Worm (Caenorhabditis elegans): ENCODE results near the gene orc-3.

orc-3 gene

DNA sequence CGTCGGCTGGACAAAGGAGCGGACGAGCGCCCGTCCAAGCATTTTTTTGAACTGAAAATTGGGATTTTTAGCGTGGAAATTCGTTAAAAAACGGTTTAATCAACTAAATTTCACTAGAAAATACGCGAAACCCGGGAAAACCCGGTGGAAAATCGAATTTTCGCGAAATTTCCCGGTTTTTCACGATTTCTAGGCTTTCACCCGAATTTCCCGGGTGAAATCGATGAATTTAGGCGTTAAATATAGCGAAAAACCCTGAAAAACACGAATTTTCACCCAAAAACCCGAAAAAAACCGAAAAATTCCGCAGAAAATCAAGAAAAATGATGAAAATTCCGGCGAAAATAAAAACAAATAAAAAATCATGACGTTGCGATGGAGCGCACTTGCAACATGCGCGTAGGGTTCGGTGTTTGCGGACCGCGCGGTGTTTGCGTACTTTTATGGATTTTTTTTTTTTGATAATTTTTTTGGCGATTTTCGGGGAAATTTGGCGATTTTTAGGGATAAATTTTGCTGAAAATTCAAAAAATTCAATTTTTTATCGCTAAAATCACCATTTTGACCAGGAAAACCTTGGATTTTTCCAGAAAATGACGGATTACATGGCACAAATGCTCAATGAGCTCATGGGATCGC lies 5.9 kb upstream of the orc-3 start, which contains the start of the genes mrpl-45 and Y119D3B.12 (continued):
- TF ChIP-seq Y67H2A.10 (GFP tag; conservative IDR thresholded peaks at IDR 0.05) (no peak), madf-10 (tag; optimal IDR thresholded peaks at IDR 0.05) (no peak), hrde-1 (tag; optimal IDR thresholded peaks at IDR 0.05; ENCODE audit: borderline replicate concordance) (no peak), nfyb-1 (GFP tag; IDR thresholded peaks at IDR 0.05) (peak; percentile 71), rcor-1 (GFP tag; IDR thresholded peaks at IDR 0.05) (peak; percentile 42), ceh-27 (GFP tag; optimal IDR thresholded peaks at IDR 0.05) (peak; percentile 50), rec-8 (tag; optimal IDR thresholded peaks at IDR 0.05) (no peak), snpc-3.4 (tag; optimal IDR thresholded peaks at IDR 0.05) (peak; percentile 43), D2030.7 (GFP tag; IDR thresholded peaks at IDR 0.05) (peak; percentile 73), aptf-3 (GFP tag; IDR thresholded peaks at IDR 0.05) (no peak), mxl-1 (tag; optimal IDR thresholded peaks at IDR 0.05) (no peak), let-607 (tag; optimal IDR thresholded peaks at IDR 0.05) (no peak), lsl-1 (GFP tag; optimal IDR thresholded peaks at IDR 0.05) (peak; percentile 52), cebp-1 (GFP tag; IDR thresholded peaks at IDR 0.05) (no peak), cebp-1 (tag; optimal IDR thresholded peaks at IDR 0.05) (peak; percentile 68), cebp-2 (GFP tag; IDR thresholded peaks at IDR 0.05) (no peak), B0035.1 (tag; optimal IDR thresholded peaks at IDR 0.05) (no peak), bed-2 (GFP tag; IDR thresholded peaks at IDR 0.05) (no peak), ceh-91 (GFP tag; IDR thresholded peaks at IDR 0.05) (0 out of 2 replicates have a peak, but pooled peaks have one; percentile 16), dpl-1 (GFP tag; optimal IDR thresholded peaks at IDR 0.05) (peak; percentile 5), ZK185.1 (tag; optimal IDR thresholded peaks at IDR 0.05; ENCODE audit: poor library complexity, severe bottlenecking) (no peak), attf-5 (GFP tag; optimal IDR thresholded peaks at IDR 0.05) (peak; percentile 86), K11D2.4 (GFP tag; IDR thresholded peaks at IDR 0.05) (peak; percentile 74), hmg-1.2 (GFP tag; IDR thresholded peaks at IDR 0.05) (peak; percentile 56), egl-18 (GFP tag; IDR thresholded peaks at IDR 0.05) (no peak), B0336.3 (GFP tag; IDR thresholded peaks at IDR 0.05) (0 out of 2 replicates have a peak, but pooled peaks have one; percentile 49), ztf-28 (GFP tag; IDR thresholded peaks at IDR 0.05) (peak; percentile 15; the same call in 1 of the 2 replicates), repo-1 (tag; optimal IDR thresholded peaks at IDR 0.05) (peak; percentile 19), ceh-40 (GFP tag; IDR thresholded peaks at IDR 0.05) (no peak), F49E8.2 (tag; optimal IDR thresholded peaks at IDR 0.05; ENCODE audit: insufficient read depth) (no peak), madf-6 (GFP tag; IDR thresholded peaks at IDR 0.05) (peak; percentile 52; the same call in 1 of the 2 replicates), lin-54 (GFP tag; optimal IDR thresholded peaks at IDR 0.05) (peak; percentile 77), dox-1 (GFP tag; IDR thresholded peaks at IDR 0.05) (peak; percentile 77), nhr-179 (tag; optimal IDR thresholded peaks at IDR 0.05) (no peak), nhr-80 (tag; optimal IDR thresholded peaks at IDR 0.05) (peak; percentile 11), tbp1 (GFP tag; optimal IDR thresholded peaks at IDR 0.05) (peak; percentile 39), gei-17 (GFP tag; optimal IDR thresholded peaks at IDR 0.05) (peak; percentile 29), hsf-1 (GFP tag; IDR thresholded peaks at IDR 0.05) (no peak), efl-1 (GFP tag; optimal IDR thresholded peaks at IDR 0.05) (peak; percentile 53), sdz-38 (tag; optimal IDR thresholded peaks at IDR 0.05) (no peak), lir-1 (GFP tag; conservative IDR thresholded peaks at IDR 0.05) (0 out of 2 replicates have a peak, but pooled peaks have one; percentile 15), him-1 (tag; optimal IDR thresholded peaks at IDR 0.05) (no peak), mes-4 (tag; optimal IDR thresholded peaks at IDR 0.05) (no peak), xnd-1 (tag; optimal IDR thresholded peaks at IDR 0.05) (no peak), athp-1 (tag; optimal IDR thresholded peaks at IDR 0.05) (peak; percentile 66), F57A8.1 (GFP tag; optimal IDR thresholded peaks at IDR 0.05) (no peak), F23B12.7 (tag; optimal IDR thresholded peaks at IDR 0.05; ENCODE audit: insufficient read depth) (peak; percentile 46)
